Fruit fly (Drosophila melanogaster) whole organism, embryonic: ENCODE data around the gene Spn38F.

Experiments used
- Antp ChIP-seq: fragments of 200-800 bp; sonication (Bioruptor generic); optimal IDR thresholded peaks from 3 replicates; lab custom pipeline; 2016; ENCODE audit warnings: missing biosample characterization, missing genetic modification characterization
- CG10209 ChIP-seq: fragments of 200-800 bp; sonication (Bioruptor generic); optimal IDR thresholded peaks from 3 replicates; lab custom pipeline; 2017; ENCODE audit warnings: missing biosample characterization, mild to moderate bottlenecking, missing genetic modification characterization, missing genetic modification reagents
- CG10959 ChIP-seq: fragments of 200-800 bp; sonication (Bioruptor generic); IDR thresholded peaks from 2 replicates; pipeline ENCODE4 v1.3.6; 2022; ENCODE audit warnings: missing biosample characterization, missing genetic modification characterization
- CG13287 ChIP-seq: fragments of 200-800 bp; sonication (Bioruptor generic); IDR thresholded peaks from 2 replicates; pipeline ENCODE4 v1.3.6; 2022; ENCODE audit warnings: missing biosample characterization, missing genetic modification characterization; ENCODE audit not compliant: partially characterized antibody
- CG13894 ChIP-seq: fragments of 200-800 bp; sonication (Bioruptor generic); optimal IDR thresholded peaks from 3 replicates; lab custom pipeline; 2018; ENCODE audit warnings: missing biosample characterization, mild to moderate bottlenecking, missing genetic modification characterization, moderate library complexity
- CG14710 ChIP-seq: fragments of 200-800 bp; sonication (Bioruptor generic); optimal IDR thresholded peaks from 3 replicates; lab custom pipeline; 2019; ENCODE audit warnings: missing biosample characterization, mild to moderate bottlenecking, missing genetic modification characterization, moderate library complexity
- CG15073 ChIP-seq: fragments of 200-800 bp; sonication (Bioruptor generic); optimal IDR thresholded peaks from 2 replicates; lab custom pipeline; 2016; ENCODE audit warnings: missing biosample characterization, missing genetic modification characterization
- CG15269 ChIP-seq: fragments of 200-800 bp; sonication (Bioruptor generic); optimal IDR thresholded peaks from 2 replicates; lab custom pipeline; 2018; ENCODE audit warnings: missing biosample characterization, mild to moderate bottlenecking, missing genetic modification characterization, moderate library complexity
- CG15479 ChIP-seq: fragments of 200-800 bp; sonication (Bioruptor generic); optimal IDR thresholded peaks from 3 replicates; lab custom pipeline; 2019; ENCODE audit warnings: missing biosample characterization, mild to moderate bottlenecking, missing genetic modification characterization, moderate library complexity
- CG16863 ChIP-seq: fragments of 200-800 bp; sonication (Bioruptor generic); optimal IDR thresholded peaks from 3 replicates; lab custom pipeline; 2016; ENCODE audit warnings: missing biosample characterization, missing genetic modification characterization
- CG1832 ChIP-seq: fragments of 200-800 bp; sonication (Bioruptor generic); optimal IDR thresholded peaks from 2 replicates; lab custom pipeline; 2017; ENCODE audit warnings: missing biosample characterization, mild to moderate bottlenecking, missing genetic modification characterization, inconsistent platforms
- CG18599 ChIP-seq: fragments of 200-800 bp; sonication (Bioruptor generic); optimal IDR thresholded peaks from 3 replicates; lab custom pipeline; 2017; ENCODE audit warnings: missing biosample characterization, missing genetic modification characterization, mild to moderate bottlenecking, moderate library complexity, missing genetic modification reagents
- CG33213 ChIP-seq: fragments of 200-800 bp; sonication (Bioruptor generic); optimal IDR thresholded peaks from 3 replicates; lab custom pipeline; 2016; ENCODE audit warnings: missing biosample characterization, missing genetic modification characterization
- CG34376 ChIP-seq: fragments of 200-800 bp; sonication (Bioruptor generic); optimal IDR thresholded peaks from 2 replicates; lab custom pipeline; 2018; ENCODE audit warnings: missing biosample characterization, mild to moderate bottlenecking, missing genetic modification characterization
- CG5245 ChIP-seq: fragments of 200-800 bp; sonication (Bioruptor generic); optimal IDR thresholded peaks from 3 replicates; lab custom pipeline; 2016; ENCODE audit warnings: missing biosample characterization, missing genetic modification characterization
- CG9437 ChIP-seq: fragments of 200-800 bp; sonication (Bioruptor generic); optimal IDR thresholded peaks from 2 replicates; lab custom pipeline; 2018; ENCODE audit warnings: missing biosample characterization, mild to moderate bottlenecking, missing genetic modification characterization
- CG9876 ChIP-seq: fragments of 200-800 bp; sonication (Bioruptor generic); optimal IDR thresholded peaks from 2 replicates; lab custom pipeline; 2016; ENCODE audit warnings: missing biosample characterization, missing genetic modification characterization
- Dbx ChIP-seq: fragments of 200-800 bp; sonication (Bioruptor generic); IDR thresholded peaks from 3 replicates; pipeline ENCODE4 v1.3.6; 2022; ENCODE audit warnings: missing biosample characterization, missing genetic modification characterization
- Doc3 ChIP-seq: fragments of 200-800 bp; sonication (Bioruptor generic); IDR thresholded peaks from 3 replicates; pipeline ENCODE4 v1.3.6; 2022; ENCODE audit warnings: missing biosample characterization, missing genetic modification characterization; ENCODE audit not compliant: partially characterized antibody
- HHEX ChIP-seq: fragments of 200-800 bp; sonication (Bioruptor generic); optimal IDR thresholded peaks from 3 replicates; lab custom pipeline; 2017; ENCODE audit warnings: missing biosample characterization, mild to moderate bottlenecking, missing genetic modification characterization, missing genetic modification reagents
- Kr ChIP-seq: fragments of 200-800 bp; sonication (Bioruptor generic); optimal IDR thresholded peaks from 2 replicates; lab custom pipeline; 2017; ENCODE audit warnings: missing biosample characterization, mild to moderate bottlenecking, missing genetic modification characterization
- Med ChIP-seq: fragments of 200-800 bp; sonication (Bioruptor generic); peaks from one replicate; lab custom pipeline; 2016; ENCODE audit warnings: missing biosample characterization, missing genetic modification characterization, mild to moderate bottlenecking, inconsistent platforms, moderate library complexity
- Mes4 ChIP-seq: fragments of 200-800 bp; sonication (Bioruptor generic); optimal IDR thresholded peaks from 2 replicates; lab custom pipeline; 2016; ENCODE audit warnings: missing biosample characterization, missing genetic modification characterization
- Neu2 ChIP-seq: fragments of 200-800 bp; sonication (Bioruptor generic); optimal IDR thresholded peaks from 3 replicates; lab custom pipeline; 2016; ENCODE audit warnings: missing biosample characterization, missing genetic modification characterization, borderline replicate concordance
- Rfx ChIP-seq: fragments of 200-800 bp; sonication (Bioruptor generic); IDR thresholded peaks from 2 replicates; pipeline ENCODE4 v1.3.6; 2022; ENCODE audit warnings: missing biosample characterization, missing genetic modification characterization
- Ssrp ChIP-seq: fragments of 200-800 bp; sonication (Bioruptor generic); optimal IDR thresholded peaks from 2 replicates; lab custom pipeline; 2018; ENCODE audit warnings: missing biosample characterization, mild to moderate bottlenecking, missing genetic modification characterization, moderate library complexity
- Xrp1 ChIP-seq: fragments of 200-800 bp; sonication (Bioruptor generic); IDR thresholded peaks from 2 replicates; pipeline ENCODE4 v1.3.6; 2022; ENCODE audit warnings: missing biosample characterization, missing genetic modification characterization
- cas ChIP-seq: fragments of 200-800 bp; sonication (Bioruptor generic); IDR thresholded peaks from 2 replicates; pipeline ENCODE4 v1.3.6; 2022; ENCODE audit warnings: missing biosample characterization, missing genetic modification characterization
- ci ChIP-seq: fragments of 200-800 bp; sonication (Bioruptor generic); IDR thresholded peaks from 3 replicates; pipeline ENCODE4 v1.3.6; 2022; ENCODE audit warnings: missing biosample characterization, missing genetic modification characterization
- gce ChIP-seq: fragments of 200-800 bp; sonication (Bioruptor generic); IDR thresholded peaks from 3 replicates; pipeline ENCODE4 v1.3.6; 2022; ENCODE audit warnings: missing biosample characterization, missing genetic modification characterization
- gcm ChIP-seq: fragments of 200-800 bp; sonication (Bioruptor generic); optimal IDR thresholded peaks from 2 replicates; lab custom pipeline; 2019; ENCODE audit warnings: missing biosample characterization, mild to moderate bottlenecking, missing genetic modification characterization, moderate library complexity
- kay ChIP-seq: fragments of 200-800 bp; sonication (Bioruptor generic); optimal IDR thresholded peaks from 2 replicates; lab custom pipeline; 2016; ENCODE audit warnings: missing biosample characterization, missing genetic modification characterization
- nerfin-1 ChIP-seq: fragments of 200-800 bp; sonication (Bioruptor generic); optimal IDR thresholded peaks from 3 replicates; lab custom pipeline; 2019; ENCODE audit warnings: missing biosample characterization, mild to moderate bottlenecking, missing genetic modification characterization, moderate library complexity
- nmo ChIP-seq: fragments of 200-800 bp; sonication (Bioruptor generic); optimal IDR thresholded peaks from 2 replicates; lab custom pipeline; 2018; ENCODE audit warnings: missing biosample characterization, mild to moderate bottlenecking, missing genetic modification characterization, moderate library complexity
- nom ChIP-seq: fragments of 200-800 bp; sonication (Bioruptor generic); optimal IDR thresholded peaks from 2 replicates; lab custom pipeline; 2017; ENCODE audit warnings: missing biosample characterization, missing genetic modification characterization, mild to moderate bottlenecking, moderate library complexity, missing genetic modification reagents
- onecut ChIP-seq: fragments of 200-800 bp; sonication (Bioruptor generic); IDR thresholded peaks from 2 replicates; pipeline ENCODE4 v1.3.6; 2022; ENCODE audit warnings: missing biosample characterization, missing genetic modification characterization
- pan ChIP-seq, 4 experiments: fragments of >200 bp in 3 of 4; fragments of 200-800 bp in 1 of 4; sonication (Bioruptor generic) in 1 of 4; optimal IDR thresholded peaks in 3 of 4; IDR thresholded peaks in 1 of 4; 2 replicates each; pipeline versions ENCODE4 v1.3.6 to Lab custom; 2017 to 2022; ENCODE audit warnings: missing biosample characterization in 2 of 4, missing genetic modification characterization in 2 of 4, mixed read lengths in 1 of 4
- prd ChIP-seq, 3 experiments: fragments of >200 bp in 2 of 3; fragments of 200-800 bp in 1 of 3; sonication (Bioruptor generic) in 1 of 3; optimal IDR thresholded peaks in 2 of 3; IDR thresholded peaks in 1 of 3; 2 replicates in 2 of 3; 3 replicates in 1 of 3; pipeline versions ENCODE4 v1.3.6 to Lab custom; 2017 to 2022; ENCODE audit warnings: missing biosample characterization in 1 of 3, missing genetic modification characterization in 1 of 3
- pros ChIP-seq: fragments of 200-800 bp; sonication (Bioruptor generic); optimal IDR thresholded peaks from 3 replicates; lab custom pipeline; 2019; ENCODE audit warnings: missing biosample characterization, mild to moderate bottlenecking, missing genetic modification characterization, moderate library complexity
- rib ChIP-seq: fragments of 200-800 bp; sonication (Bioruptor generic); IDR thresholded peaks from 2 replicates; pipeline ENCODE4 v1.3.6; 2022; ENCODE audit warnings: missing biosample characterization, missing genetic modification characterization
- sd ChIP-seq: fragments of 200-800 bp; sonication (Bioruptor generic); optimal IDR thresholded peaks from 3 replicates; lab custom pipeline; 2018; ENCODE audit warnings: missing biosample characterization, mild to moderate bottlenecking, missing genetic modification characterization, moderate library complexity
- sqz ChIP-seq: fragments of 200-800 bp; sonication (Bioruptor generic); optimal IDR thresholded peaks from 3 replicates; lab custom pipeline; 2018; ENCODE audit warnings: missing biosample characterization, mild to moderate bottlenecking, missing genetic modification characterization
- stwl ChIP-seq: fragments of 200-800 bp; sonication (Bioruptor generic); optimal IDR thresholded peaks from 3 replicates; lab custom pipeline; 2018; ENCODE audit warnings: missing biosample characterization, mild to moderate bottlenecking, missing genetic modification characterization, moderate library complexity
- tll ChIP-seq, 2 experiments: fragments of 200-800 bp in 1 of 2; fragments of >200 bp in 1 of 2; sonication (Bioruptor generic) in 1 of 2; optimal IDR thresholded peaks; 2 replicates each; lab custom pipeline; 2017 to 2019; ENCODE audit warnings: missing biosample characterization in 2 of 2, missing genetic modification characterization in 2 of 2, mild to moderate bottlenecking in 1 of 2, moderate library complexity in 1 of 2
- yki ChIP-seq: fragments of >200 bp; optimal IDR thresholded peaks from 3 replicates; lab custom pipeline; 2018

Spn38F gene

dm6 chr2L:20799991-20800897, 37.5 kb downstream of the Spn38F start (continued):
- no peak for TF ChIP-seq prd (optimal IDR thresholded peaks at IDR 0.05; lab: Kevin White, UChicago)
- TF ChIP-seq prd (GFP tag; IDR thresholded peaks at IDR 0.05; lab: Robert Waterston, UW) = peak; percentile 80
- TF ChIP-seq Dbx (GFP tag; lab: Robert Waterston, UW) = peak; percentile 85
- peak; percentile 78 for TF ChIP-seq HHEX (GFP tag; lab: Kevin White, UChicago)
- TF ChIP-seq CG9437 (GFP tag; lab: Kevin White, UChicago) = peak; percentile 41
- TF ChIP-seq CG15073 (GFP tag; lab: Kevin White, UChicago) = no peak
- TF ChIP-seq ci = peak; percentile 86
- TF ChIP-seq CG9876 (GFP tag; lab: Kevin White, UChicago) = peak; percentile 51
- peak; percentile 36 for TF ChIP-seq CG14710 (tag; lab: Kevin White, UChicago)

dm6 chr2L:20798351-20798777, 39.4 kb downstream of the Spn38F start:
- TF ChIP-seq cas (GFP tag; lab: Robert Waterston, UW) = no peak
- peak in 1 of 2 experiments; percentile 57 for TF ChIP-seq tll (GFP tag; optimal IDR thresholded peaks at IDR 0.05; lab: Kevin White, UChicago)
- peak; percentile 92 for TF ChIP-seq nerfin-1 (tag; lab: Kevin White, UChicago)
- peak; percentile 2 for TF ChIP-seq CG34376 (GFP tag; lab: Kevin White, UChicago)
- peak; percentile 62 for TF ChIP-seq nom (GFP tag; lab: Kevin White, UChicago)
- TF ChIP-seq CG13894 (tag; lab: Kevin White, UChicago) = peak; percentile 92
- TF ChIP-seq gce (GFP tag; lab: Robert Waterston, UW) = 0 out of 3 replicates have a peak, but pooled peaks have one; percentile 4
- TF ChIP-seq pros (GFP tag; lab: Kevin White, UChicago) = peak; percentile 32
- peak; percentile 30 for TF ChIP-seq CG18599 (GFP tag; lab: Kevin White, UChicago)
- TF ChIP-seq onecut (GFP tag; lab: Robert Waterston, UW) = no peak
- peak; percentile 40 for TF ChIP-seq Kr (GFP tag; lab: Kevin White, UChicago)
- TF ChIP-seq CG15479 = peak; percentile 70
- TF ChIP-seq CG1832 (GFP tag; lab: Kevin White, UChicago) = peak; percentile 15
- peak; percentile 12 for TF ChIP-seq stwl (tag; lab: Kevin White, UChicago)
- peak; percentile 53 for TF ChIP-seq sd
- TF ChIP-seq Med (GFP tag; lab: Kevin White, UChicago) = peak; percentile 53
- no peak for TF ChIP-seq pan (optimal IDR thresholded peaks at IDR 0.05; lab: Kevin White, UChicago)
- TF ChIP-seq pan (GFP tag; optimal IDR thresholded peaks at IDR 0.05 in 1 of 2, IDR thresholded peaks at IDR 0.05 in 1 of 2) = no peak
- 0 out of 2 replicates have a peak, but pooled peaks have one; percentile 11 for TF ChIP-seq rib (GFP tag; lab: Robert Waterston, UW)
- TF ChIP-seq Xrp1 (GFP tag; lab: Robert Waterston, UW) = no peak
- TF ChIP-seq CG33213 (GFP tag; lab: Kevin White, UChicago) = no peak
- peak; percentile 26 for TF ChIP-seq sqz

dm6 chr2L:20797515-20797847, 40.3 kb downstream of the Spn38F start, which contains the start of gene CG9328:
TSS of gene CG9328 (plus strand) at chr2L:20797715.
- TF ChIP-seq Ssrp (tag; lab: Kevin White, UChicago) (no peak), gcm (peak; percentile 17), Mes4 (GFP tag; lab: Kevin White, UChicago) (no peak), Rfx (GFP tag; lab: Robert Waterston, UW) (peak; percentile 37), kay (GFP tag; lab: Kevin White, UChicago) (no peak), Neu2 (no peak), CG5245 (GFP tag; lab: Kevin White, UChicago) (peak; percentile 21), yki (no peak), Doc3 (GFP tag; lab: Robert Waterston, UW) (no peak), CG10959 (GFP tag; lab: Robert Waterston, UW) (no peak), CG16863 (peak; percentile 11), nmo (GFP tag; lab: Kevin White, UChicago) (peak; percentile 5), CG10209 (GFP tag; lab: Kevin White, UChicago) (peak; percentile 8), CG13287 (GFP tag; lab: Robert Waterston, UW) (peak; percentile 41), CG15269 (peak; percentile 48), Antp (no peak)
